Worm (Caenorhabditis elegans) whole organism, L1 larva: ENCODE data around the gene msh-5.

Experiments used
- ama-1 ChIP-seq: fragments of 150-350 bp; optimal IDR thresholded peaks from 2 replicates; lab custom pipeline; 2014
- blmp-1 ChIP-seq: fragments of 150-350 bp; optimal IDR thresholded peaks from 2 replicates; lab custom pipeline; 2014; ENCODE audit warnings: missing biosample characterization, missing genetic modification characterization
- ceh-88 ChIP-seq: fragments of 200-800 bp; sonication (Bioruptor generic); IDR thresholded peaks from 2 replicates; pipeline ENCODE4 v1.3.6; 2022; ENCODE audit warnings: missing genetic modification characterization, missing compliant biosample characterization
- dsc-1 ChIP-seq: sonication (generic microtip); optimal IDR thresholded peaks from 2 replicates; lab custom pipeline; 2016; ENCODE audit warnings: mild to moderate bottlenecking, missing genetic modification characterization, missing compliant biosample characterization
- egl-13 ChIP-seq: sonication (generic microtip); optimal IDR thresholded peaks from 2 replicates; lab custom pipeline; 2016; ENCODE audit warnings: missing genotype, missing genetic modification reagents, missing genetic modification characterization, missing compliant biosample characterization
- ets-5 ChIP-seq: fragments of 200-800 bp; sonication (Bioruptor generic); IDR thresholded peaks from 2 replicates; pipeline ENCODE4 v1.3.6; 2022; ENCODE audit warnings: missing genetic modification characterization, missing compliant biosample characterization
- fkh-10 ChIP-seq: sonication (generic microtip); optimal IDR thresholded peaks from 2 replicates; lab custom pipeline; 2017; ENCODE audit warnings: missing biosample characterization, missing genetic modification reagents, missing genetic modification characterization
- fkh-4 ChIP-seq: sonication (generic microtip); optimal IDR thresholded peaks from 2 replicates; lab custom pipeline; 2016; ENCODE audit warnings: missing compliant biosample characterization, missing genetic modification characterization, borderline replicate concordance
- fos-1 ChIP-seq: fragments of 150-350 bp; optimal IDR thresholded peaks from 2 replicates; lab custom pipeline; 2014; ENCODE audit warnings: missing biosample characterization, missing genetic modification characterization
- hlh-4 ChIP-seq: sonication (generic microtip); optimal IDR thresholded peaks from 2 replicates; lab custom pipeline; 2016; ENCODE audit warnings: mild to moderate bottlenecking, missing genetic modification characterization, missing compliant biosample characterization
- hpl-2 ChIP-seq: fragments of 150-350 bp; optimal IDR thresholded peaks from 2 replicates; lab custom pipeline; 2014; ENCODE audit warnings: missing biosample characterization, missing genetic modification reagents, missing genetic modification characterization
- irx-1 ChIP-seq: sonication (generic microtip); optimal IDR thresholded peaks from 2 replicates; lab custom pipeline; 2016; ENCODE audit warnings: missing genetic modification characterization, missing compliant biosample characterization
- lin-15B ChIP-seq: fragments of 150-350 bp; sonication (generic microtip); optimal IDR thresholded peaks from 3 replicates; lab custom pipeline; 2014; ENCODE audit warnings: missing biosample characterization, missing genetic modification characterization
- lin-35 ChIP-seq, 2 experiments: fragments of 150-350 bp; optimal IDR thresholded peaks; 2 replicates each; lab custom pipeline; 2014; ENCODE audit warnings: missing biosample characterization in 2 of 2, missing genetic modification characterization in 2 of 2, missing genetic modification reagents in 2 of 2
- mab-9 ChIP-seq: fragments of 200-800 bp; sonication (Bioruptor generic); IDR thresholded peaks from 2 replicates; pipeline ENCODE4 v1.3.6; 2022; ENCODE audit warnings: missing genetic modification reagents, missing genetic modification characterization, missing compliant biosample characterization
- nhr-11 ChIP-seq: fragments of 150-350 bp; optimal IDR thresholded peaks from 2 replicates; lab custom pipeline; 2014; ENCODE audit warnings: missing biosample characterization, missing genetic modification characterization
- nhr-12 ChIP-seq: sonication (generic microtip); optimal IDR thresholded peaks from 2 replicates; lab custom pipeline; 2017; ENCODE audit warnings: missing biosample characterization, missing genetic modification characterization
- nhr-19 ChIP-seq: fragments of 200-800 bp; sonication (Bioruptor generic); conservative IDR thresholded peaks from 2 replicates; pipeline ENCODE4 v1.3.6; 2022; ENCODE audit warnings: missing genetic modification characterization, missing compliant biosample characterization
- nhr-20 ChIP-seq: sonication (generic microtip); optimal IDR thresholded peaks from 2 replicates; lab custom pipeline; 2016; ENCODE audit warnings: mild to moderate bottlenecking, missing genetic modification characterization, missing compliant biosample characterization
- nhr-71 ChIP-seq: sonication (generic microtip); optimal IDR thresholded peaks from 2 replicates; lab custom pipeline; 2016; ENCODE audit warnings: mild to moderate bottlenecking, missing genetic modification characterization, moderate library complexity, missing compliant biosample characterization
- nhr-77 ChIP-seq: fragments of 150-350 bp; optimal IDR thresholded peaks from 2 replicates; lab custom pipeline; 2014; ENCODE audit warnings: missing biosample characterization, missing genetic modification characterization
- nhr-85 ChIP-seq: sonication (generic microtip); peaks from one replicate; lab custom pipeline; 2016; ENCODE audit warnings: missing genetic modification characterization, inconsistent platforms, missing compliant biosample characterization
- nhr-90 ChIP-seq: sonication (generic microtip); optimal IDR thresholded peaks from 2 replicates; lab custom pipeline; 2016; ENCODE audit warnings: mild to moderate bottlenecking, missing genetic modification characterization, missing compliant biosample characterization; ENCODE audit not compliant: poor library complexity
- pag-3 ChIP-seq: sonication (generic microtip); optimal IDR thresholded peaks from 2 replicates; lab custom pipeline; 2017; ENCODE audit warnings: missing genetic modification characterization, mild to moderate bottlenecking, missing compliant biosample characterization, antibody characterized with exemption, borderline replicate concordance; ENCODE audit not compliant: insufficient read depth
- pax-3 ChIP-seq: fragments of 200-800 bp; sonication (Bioruptor generic); optimal IDR thresholded peaks from 2 replicates; lab custom pipeline; 2018; ENCODE audit warnings: mild to moderate bottlenecking, missing genetic modification characterization, moderate library complexity, missing compliant biosample characterization
- rnt-1 ChIP-seq: sonication (generic microtip); optimal IDR thresholded peaks from 2 replicates; lab custom pipeline; 2016; ENCODE audit warnings: mild to moderate bottlenecking, missing genetic modification characterization, moderate library complexity, missing compliant biosample characterization
- skn-1 ChIP-seq: fragments of 150-350 bp; optimal IDR thresholded peaks from 2 replicates; lab custom pipeline; 2014; ENCODE audit warnings: missing biosample characterization, missing genetic modification characterization
- snpc-4 ChIP-seq: fragments of 150-350 bp; optimal IDR thresholded peaks from 2 replicates; lab custom pipeline; 2014; ENCODE audit warnings: missing biosample characterization, missing genetic modification characterization
- snu-23 ChIP-seq: sonication (generic microtip); optimal IDR thresholded peaks from 2 replicates; lab custom pipeline; 2016; ENCODE audit warnings: missing genetic modification characterization, missing compliant biosample characterization
- tbx-2 ChIP-seq: sonication (generic microtip); optimal IDR thresholded peaks from 2 replicates; lab custom pipeline; 2016; ENCODE audit warnings: missing genetic modification characterization, missing compliant biosample characterization
- unc-130 ChIP-seq: fragments of 150-350 bp; optimal IDR thresholded peaks from 2 replicates; lab custom pipeline; 2017; ENCODE audit warnings: missing biosample characterization, missing genetic modification characterization, inconsistent platforms
- unc-62 ChIP-seq: fragments of 150-350 bp; optimal IDR thresholded peaks from 2 replicates; lab custom pipeline; 2014; ENCODE audit warnings: missing biosample characterization, missing genetic modification reagents, missing genetic modification characterization
- unc-98 ChIP-seq: fragments of 200-800 bp; sonication (Bioruptor generic); IDR thresholded peaks from 2 replicates; pipeline ENCODE4 v1.3.6; 2022; ENCODE audit warnings: missing genetic modification characterization, missing compliant biosample characterization
- vab-15 ChIP-seq: sonication (generic microtip); optimal IDR thresholded peaks from 2 replicates; lab custom pipeline; 2017; ENCODE audit warnings: missing genotype, mild to moderate bottlenecking, missing genetic modification characterization, missing compliant biosample characterization
- xbp-1 ChIP-seq: sonication (generic microtip); optimal IDR thresholded peaks from 2 replicates; lab custom pipeline; 2016; ENCODE audit warnings: missing genetic modification characterization, missing compliant biosample characterization
- zip-4 ChIP-seq: fragments of 200-800 bp; sonication (Bioruptor generic); optimal IDR thresholded peaks from 2 replicates; lab custom pipeline; 2018; ENCODE audit warnings: mild to moderate bottlenecking, missing genetic modification characterization, moderate library complexity, missing compliant biosample characterization
- ztf-11 ChIP-seq, 2 experiments: sonication (generic microtip); optimal IDR thresholded peaks; 2 replicates each; lab custom pipeline; 2016 to 2017; ENCODE audit warnings: missing genetic modification characterization in 2 of 2, missing biosample characterization in 1 of 2, missing compliant biosample characterization in 1 of 2
- ztf-4 ChIP-seq: fragments of 150-350 bp; optimal IDR thresholded peaks from 2 replicates; lab custom pipeline; 2014; ENCODE audit warnings: missing biosample characterization, missing genetic modification characterization

msh-5 gene

DNA sequence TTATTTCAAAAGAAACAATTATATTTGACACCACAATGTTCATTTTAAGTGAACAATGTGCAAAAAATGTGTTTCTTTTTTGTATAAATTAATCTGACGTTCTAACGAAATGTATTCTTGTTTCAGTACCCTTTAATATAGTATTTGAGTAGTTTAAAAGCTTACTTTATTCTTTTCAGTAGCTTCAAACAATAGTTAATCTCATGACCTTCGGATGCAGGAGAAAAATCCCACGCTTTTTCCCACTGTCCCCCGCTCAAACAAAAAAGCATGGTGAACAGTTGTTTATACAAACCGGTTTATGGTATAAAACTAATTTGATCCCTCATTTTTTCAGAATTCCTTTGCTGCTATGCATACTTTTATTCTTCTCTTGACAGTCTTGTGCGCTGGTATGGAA, 10.1 kb downstream of the msh-5 start, which contains the start of gene scl-14:
scl-14 (plus strand) TSS at position 301 of the 400 bp plus-strand sequence.
- TF ChIP-seq ceh-88 (GFP tag; lab: Robert Waterston, UW) (no peak), dsc-1 (tag; lab: Kevin White, UChicago) (no peak), nhr-77 (tag; lab: Kevin White, UChicago) (no peak), fkh-10 (GFP tag; lab: Kevin White, UChicago) (no peak), pag-3 (no peak), vab-15 (tag; lab: Kevin White, UChicago) (no peak), skn-1 (tag; lab: Kevin White, UChicago) (no peak), nhr-90 (tag; lab: Kevin White, UChicago) (no peak)

DNA sequence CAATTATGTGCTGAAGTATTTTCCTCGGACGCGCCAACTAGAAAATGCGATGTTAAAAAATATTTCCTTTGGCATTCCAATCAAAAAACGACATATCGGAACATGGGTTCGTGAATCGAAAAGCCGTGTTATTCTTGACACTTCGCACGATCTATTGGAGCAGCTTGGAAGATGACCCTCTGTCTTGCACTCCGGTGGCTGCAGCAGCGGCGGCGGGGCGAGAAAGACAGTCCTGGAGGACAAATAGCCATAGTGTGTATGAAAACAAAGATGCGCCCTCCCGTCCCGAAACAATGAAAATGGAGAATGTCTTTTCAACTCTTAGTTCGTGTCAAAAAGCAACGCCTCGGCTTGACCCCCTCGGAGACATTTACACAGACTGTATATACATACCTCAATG, 12.5 kb downstream of the msh-5 start:
- TF ChIP-seq ets-5 (GFP tag; lab: Robert Waterston, UW) (0 out of 2 replicates have a peak, but pooled peaks have one; percentile 70), fkh-4 (tag; lab: Kevin White, UChicago) (no peak)

DNA sequence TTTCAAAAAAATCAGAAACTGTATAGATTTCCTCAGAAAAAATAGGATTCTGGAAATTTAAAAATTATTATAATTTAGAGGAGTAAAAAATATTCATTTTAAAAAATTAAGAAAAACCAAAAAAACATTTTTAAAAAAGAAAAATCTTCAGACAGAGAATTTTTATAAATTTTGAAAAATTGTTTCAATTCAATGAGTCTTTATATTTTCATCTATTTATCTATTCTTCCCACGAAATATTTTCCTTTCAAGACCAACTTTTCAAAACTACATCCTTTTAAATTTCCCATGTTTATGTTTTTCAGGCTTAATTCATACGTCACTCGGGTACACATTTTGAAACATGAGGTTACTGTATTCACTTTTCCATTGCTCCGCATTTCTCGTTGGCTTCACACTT, 15.2 kb downstream of the msh-5 start, which contains the start of gene nas-14:
nas-14 (plus strand) TSS at position 301 of the 400 bp plus-strand sequence.
- TF ChIP-seq irx-1 (tag; lab: Kevin White, UChicago) (no peak), lin-35 (GFP tag; optimal IDR thresholded peaks at IDR 0.05; lab: Kevin White, UChicago) (no peak), tbx-2 (no peak), ztf-11 (tag; optimal IDR thresholded peaks at IDR 0.05; lab: Kevin White, UChicago) (no peak), unc-98 (GFP tag; lab: Robert Waterston, UW) (no peak), nhr-20 (tag; lab: Kevin White, UChicago) (no peak), mab-9 (GFP tag; lab: Robert Waterston, UW) (no peak), skn-1 (tag; lab: Kevin White, UChicago) (no peak), snu-23 (GFP tag; lab: Kevin White, UChicago) (no peak), hlh-4 (tag; lab: Kevin White, UChicago) (no peak), nhr-71 (no peak), nhr-12 (tag; lab: Kevin White, UChicago) (no peak), snpc-4 (tag; lab: Kevin White, UChicago) (no peak), ama-1 (lab: Kevin White, UChicago) (no peak), pax-3 (no peak), fos-1 (tag; lab: Kevin White, UChicago) (no peak), unc-62 (GFP tag; lab: Kevin White, UChicago) (no peak), xbp-1 (no peak), hpl-2 (GFP tag; lab: Kevin White, UChicago) (no peak)

DNA sequence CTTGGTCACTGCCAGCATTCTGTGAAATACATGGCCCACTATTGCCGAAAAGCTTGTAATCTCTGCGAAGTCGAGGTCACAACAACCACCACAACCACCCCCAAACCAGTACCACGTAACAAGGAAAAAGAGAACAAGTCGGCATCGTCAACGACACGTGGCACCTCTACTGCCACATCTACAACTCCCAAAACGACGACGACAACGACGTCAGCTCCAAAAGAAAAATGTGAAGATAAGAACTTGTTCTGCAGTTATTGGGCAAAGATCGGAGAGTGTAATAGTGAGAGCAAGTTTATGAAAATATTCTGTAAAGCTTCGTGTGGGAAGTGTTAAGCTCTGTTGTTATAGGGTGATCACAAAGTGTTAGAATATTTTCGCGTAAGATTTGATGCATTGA, 18.3 kb downstream of the msh-5 start:
- TF ChIP-seq ceh-88 (GFP tag; lab: Robert Waterston, UW) (no peak), zip-4 (GFP tag; lab: Kevin White, UChicago) (no peak), ama-1 (lab: Kevin White, UChicago) (no peak), blmp-1 (tag; lab: Kevin White, UChicago) (no peak), nhr-19 (no peak), tbx-2 (no peak), nhr-85 (no peak), hlh-4 (tag; lab: Kevin White, UChicago) (no peak), lin-15B (tag; lab: Kevin White, UChicago) (no peak), egl-13 (tag; lab: Kevin White, UChicago) (no peak), nhr-11 (tag; lab: Kevin White, UChicago) (no peak), unc-130 (no peak), rnt-1 (tag; lab: Kevin White, UChicago) (no peak), ztf-4 (no peak)
